Worm (Caenorhabditis elegans): Measurements from ENCODE around the gene C08B11.9.

Gene C08B11.9

DNA sequence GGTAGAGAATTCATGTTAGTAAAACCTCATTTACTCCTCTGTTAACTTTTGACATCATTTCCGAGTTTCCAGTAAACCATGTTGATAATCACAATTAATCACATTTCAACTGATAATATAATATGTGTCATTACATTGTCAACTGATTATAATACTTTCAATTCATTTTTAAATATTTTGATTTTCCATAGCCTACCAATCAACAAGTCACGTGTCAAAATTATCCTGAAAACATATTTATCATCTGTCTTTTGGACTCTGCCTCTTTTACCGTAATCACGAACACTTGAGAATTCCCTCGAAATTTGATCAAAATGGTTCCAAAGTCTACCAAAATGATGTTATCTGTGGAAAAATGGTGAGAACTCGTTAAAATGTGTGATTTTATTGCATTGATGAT is 36.1 kb upstream of the C08B11.9 start:
- TF ChIP-seq pqm-1 (tag; optimal IDR thresholded peaks at IDR 0.05) (peak; percentile 72), elt-2 (tag; optimal IDR thresholded peaks at IDR 0.05) (peak; percentile 79), lin-15B (tag; optimal IDR thresholded peaks at IDR 0.05) (no peak)

DNA sequence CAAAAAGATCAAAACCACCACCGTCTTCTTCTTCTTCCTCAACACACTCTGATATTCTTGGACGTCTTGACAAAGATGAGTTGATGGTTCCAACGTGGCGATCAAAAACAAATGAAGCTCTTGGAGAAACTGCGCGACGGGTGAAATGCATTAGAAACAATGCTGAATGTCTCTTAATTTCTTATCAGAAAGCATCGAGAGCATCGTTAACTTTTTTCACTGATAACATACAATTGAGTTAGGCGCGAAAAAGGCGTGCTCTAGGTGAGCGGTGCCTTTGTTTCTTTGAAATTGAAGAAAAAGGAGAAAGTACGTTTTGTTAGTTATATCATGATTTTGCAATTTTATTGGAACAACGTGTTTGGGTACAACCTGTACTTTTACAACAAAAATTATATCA is 35.3 kb upstream of the C08B11.9 start, which contains the start of gene gpcp-2:
gpcp-2 (minus strand) TSS at position 153 of the 400 bp plus-strand sequence.
- TF ChIP-seq pqm-1 (tag; optimal IDR thresholded peaks at IDR 0.05) (peak; percentile 32), elt-2 (tag; optimal IDR thresholded peaks at IDR 0.05) (peak; percentile 82), ama-1 (optimal IDR thresholded peaks at IDR 0.05) (no peak)

DNA sequence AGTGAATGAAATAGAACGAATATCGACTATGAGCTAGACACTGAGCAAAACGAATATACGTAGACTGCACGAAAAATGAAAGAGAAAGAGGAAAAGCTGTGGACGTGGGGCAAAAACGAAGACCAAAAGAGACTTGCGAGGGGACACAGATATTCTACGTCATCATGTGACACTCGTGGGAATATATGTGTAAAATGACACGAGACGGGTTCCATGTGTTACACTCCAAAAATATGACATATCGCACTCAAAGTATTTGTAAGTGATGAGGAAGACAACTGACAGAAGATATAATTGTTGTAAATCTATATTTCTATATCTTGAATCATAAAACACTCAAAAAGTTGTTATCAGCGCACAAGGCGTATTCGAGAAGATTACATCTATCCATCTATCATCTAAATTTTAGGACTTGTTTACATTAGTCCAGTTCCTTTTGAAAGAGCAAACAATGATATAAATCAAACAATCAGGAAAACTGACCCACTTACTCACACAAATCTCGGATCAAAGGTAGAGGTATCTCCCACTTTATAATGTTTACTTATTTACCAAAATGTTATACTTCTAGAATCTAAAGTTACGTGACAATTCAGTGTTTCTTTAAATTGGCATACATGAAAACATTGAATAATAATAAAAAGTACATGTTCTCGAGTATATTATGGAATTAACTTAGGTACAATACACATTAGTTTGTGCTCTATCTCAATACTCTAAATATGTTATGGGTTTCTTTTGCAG is 34.0 kb upstream of the C08B11.9 start:
- TF ChIP-seq ztf-4 (tag; optimal IDR thresholded peaks at IDR 0.05) (no peak), nhr-11 (tag; optimal IDR thresholded peaks at IDR 0.05) (peak; percentile 57), fkh-10 (GFP tag; optimal IDR thresholded peaks at IDR 0.05) (peak; percentile 8), lin-15B (tag; optimal IDR thresholded peaks at IDR 0.05) (peak; percentile 20), tbx-2 (tag; optimal IDR thresholded peaks at IDR 0.05) (peak; percentile 1), mdl-1 (tag; optimal IDR thresholded peaks at IDR 0.05) (peak; percentile 55), nhr-43 (tag; optimal IDR thresholded peaks at IDR 0.05; ENCODE audit: poor library complexity, severe bottlenecking) (peak; percentile 56), nfya-1 (tag; optimal IDR thresholded peaks at IDR 0.05; ENCODE audit: insufficient read depth) (peak; percentile 55), lin-39 (tag; optimal IDR thresholded peaks at IDR 0.05) (peak; percentile 36), egl-27 (tag; optimal IDR thresholded peaks at IDR 0.05) (peak; percentile 22), pha-4 (tag; optimal IDR thresholded peaks at IDR 0.05) (peak; percentile 69), hmg-11 (tag; optimal IDR thresholded peaks at IDR 0.05) (peak; percentile 52), fos-1 (tag; optimal IDR thresholded peaks at IDR 0.05) (no peak), nhr-77 (tag; optimal IDR thresholded peaks at IDR 0.05) (no peak), nhr-25 (tag; optimal IDR thresholded peaks at IDR 0.05) (peak; percentile 35), unc-62 (GFP tag; optimal IDR thresholded peaks at IDR 0.05) (peak; percentile 69), nhr-76 (tag; optimal IDR thresholded peaks at IDR 0.05) (no peak)

- TF ChIP-seq lin-15B (tag; optimal IDR thresholded peaks at IDR 0.05) (no peak), nhr-77 (tag; optimal IDR thresholded peaks at IDR 0.05) (no peak), pha-4 (tag; optimal IDR thresholded peaks at IDR 0.05) (no peak), pqm-1 (tag; optimal IDR thresholded peaks at IDR 0.05) (peak; percentile 32), eor-1 (tag; optimal IDR thresholded peaks at IDR 0.05) (no peak), elt-3 (tag; optimal IDR thresholded peaks at IDR 0.05) (no peak), nhr-28 (tag; optimal IDR thresholded peaks at IDR 0.05) (no peak), fkh-2 (tag; optimal IDR thresholded peaks at IDR 0.05) (no peak), nhr-237 (tag; optimal IDR thresholded peaks at IDR 0.05) (no peak), R02D3.7 (tag; optimal IDR thresholded peaks at IDR 0.05) (no peak), ZK546.5 (tag; optimal IDR thresholded peaks at IDR 0.05) (no peak), nhr-76 (tag; optimal IDR thresholded peaks at IDR 0.05) (no peak), daf-12 (tag; optimal IDR thresholded peaks at IDR 0.05) (no peak), elt-1 (tag; optimal IDR thresholded peaks at IDR 0.05) (no peak), unc-39 (tag; optimal IDR thresholded peaks at IDR 0.05) (no peak), nhr-12 (tag; optimal IDR thresholded peaks at IDR 0.05) (no peak), ama-1 (optimal IDR thresholded peaks at IDR 0.05) (no peak), nhr-25 (tag; optimal IDR thresholded peaks at IDR 0.05) (no peak), fos-1 (tag; optimal IDR thresholded peaks at IDR 0.05) (no peak), elt-2 (tag; optimal IDR thresholded peaks at IDR 0.05) (peak; percentile 72), nhr-23 (tag; optimal IDR thresholded peaks at IDR 0.05) (peak; percentile 7), ceh-28 (tag; optimal IDR thresholded peaks at IDR 0.05) (no peak), tbx-2 (tag; optimal IDR thresholded peaks at IDR 0.05) (no peak), hmg-11 (tag; optimal IDR thresholded peaks at IDR 0.05) (no peak), nhr-43 (tag; optimal IDR thresholded peaks at IDR 0.05; ENCODE audit: poor library complexity, severe bottlenecking) (peak; percentile 38), sea-2 (GFP tag; optimal IDR thresholded peaks at IDR 0.05) (no peak), ztf-4 (tag; optimal IDR thresholded peaks at IDR 0.05) (no peak), lsy-12 (tag; optimal IDR thresholded peaks at IDR 0.05) (no peak)
Observed at ce11 chrII:8071012-8071625, 33.1 kb upstream of the C08B11.9 start.
